Fruit fly (Drosophila melanogaster) whole organism, embryonic: Measurements from ENCODE around the gene CARPA.

ENCODE experiments used
- Atf-2 ChIP-seq: fragments of 200-800 bp; sonication (Bioruptor generic); optimal IDR thresholded peaks from 2 replicates; lab custom pipeline; 2016; ENCODE audit warnings: missing biosample characterization, missing genetic modification characterization
- CG10366 ChIP-seq: fragments of 200-800 bp; sonication (Bioruptor generic); IDR thresholded peaks from 2 replicates; pipeline ENCODE4 v1.3.6; 2022; ENCODE audit warnings: missing biosample characterization, missing genetic modification characterization
- CG10431 ChIP-seq: fragments of 200-800 bp; sonication (Bioruptor generic); optimal IDR thresholded peaks from 3 replicates; lab custom pipeline; 2018; ENCODE audit warnings: missing biosample characterization, mild to moderate bottlenecking, missing genetic modification characterization
- CG10979 ChIP-seq: fragments of 200-800 bp; sonication (Bioruptor generic); optimal IDR thresholded peaks from 2 replicates; lab custom pipeline; 2018; ENCODE audit warnings: missing biosample characterization, mild to moderate bottlenecking, missing genetic modification characterization, moderate library complexity
- CG11504 ChIP-seq: fragments of 200-800 bp; sonication (Bioruptor generic); optimal IDR thresholded peaks from 3 replicates; lab custom pipeline; 2019; ENCODE audit warnings: missing biosample characterization, mild to moderate bottlenecking, missing genetic modification characterization, moderate library complexity
- CG12391 ChIP-seq: fragments of 200-800 bp; sonication (Bioruptor generic); optimal IDR thresholded peaks from 3 replicates; lab custom pipeline; 2018; ENCODE audit warnings: missing biosample characterization, mild to moderate bottlenecking, missing genetic modification characterization, moderate library complexity
- CG13894 ChIP-seq: fragments of 200-800 bp; sonication (Bioruptor generic); optimal IDR thresholded peaks from 3 replicates; lab custom pipeline; 2018; ENCODE audit warnings: missing biosample characterization, mild to moderate bottlenecking, missing genetic modification characterization, moderate library complexity
- CG15269 ChIP-seq: fragments of 200-800 bp; sonication (Bioruptor generic); optimal IDR thresholded peaks from 2 replicates; lab custom pipeline; 2018; ENCODE audit warnings: missing biosample characterization, mild to moderate bottlenecking, missing genetic modification characterization, moderate library complexity
- CG15601 ChIP-seq: fragments of 200-800 bp; sonication (Bioruptor generic); optimal IDR thresholded peaks from 3 replicates; lab custom pipeline; 2019; ENCODE audit warnings: missing biosample characterization, mild to moderate bottlenecking, missing genetic modification characterization, moderate library complexity
- CG1792 ChIP-seq: fragments of 200-800 bp; sonication (Bioruptor generic); optimal IDR thresholded peaks from 2 replicates; lab custom pipeline; 2016; ENCODE audit warnings: missing biosample characterization, missing genetic modification characterization
- CG18011 ChIP-seq: fragments of 200-800 bp; sonication (Bioruptor generic); optimal IDR thresholded peaks from 2 replicates; lab custom pipeline; 2017; ENCODE audit warnings: missing biosample characterization, missing genetic modification characterization, mild to moderate bottlenecking, moderate library complexity, missing genotype
- CG3163 ChIP-seq: fragments of 200-800 bp; sonication (Bioruptor generic); optimal IDR thresholded peaks from 3 replicates; lab custom pipeline; 2016; ENCODE audit warnings: missing biosample characterization, missing genetic modification characterization
- CG3726 ChIP-seq: fragments of 200-800 bp; sonication (Bioruptor generic); IDR thresholded peaks from 3 replicates; pipeline ENCODE4, ENCODE4 v1.3.6; 2022; ENCODE audit warnings: missing biosample characterization, missing genetic modification characterization
- CG3995 ChIP-seq: fragments of 200-800 bp; sonication (Bioruptor generic); optimal IDR thresholded peaks from 3 replicates; lab custom pipeline; 2016; ENCODE audit warnings: missing biosample characterization, missing genetic modification characterization
- CG6854 ChIP-seq: fragments of 200-800 bp; sonication (Bioruptor generic); optimal IDR thresholded peaks from 3 replicates; lab custom pipeline; 2017; ENCODE audit warnings: missing biosample characterization, mild to moderate bottlenecking, missing genetic modification characterization
- CG7271 ChIP-seq: fragments of 200-800 bp; sonication (Bioruptor generic); optimal IDR thresholded peaks from 2 replicates; lab custom pipeline; 2018; ENCODE audit warnings: missing biosample characterization, mild to moderate bottlenecking, missing genetic modification characterization, moderate library complexity
- CG8924 ChIP-seq: fragments of 200-800 bp; optimal IDR thresholded peaks from 3 replicates; lab custom pipeline; 2019; ENCODE audit warnings: missing biosample characterization, mild to moderate bottlenecking, missing genetic modification characterization, moderate library complexity
- CrebB ChIP-seq: fragments of 200-800 bp; sonication (Bioruptor generic); optimal IDR thresholded peaks from 3 replicates; lab custom pipeline; 2018; ENCODE audit warnings: missing biosample characterization, mild to moderate bottlenecking, missing genetic modification characterization
- D ChIP-seq, 2 experiments: fragments of 200-800 bp in 1 of 2; fragments of >200 bp in 1 of 2; sonication (Bioruptor generic) in 1 of 2; optimal IDR thresholded peaks; 2 replicates in 1 of 2; 3 replicates in 1 of 2; lab custom pipeline; 2017; ENCODE audit warnings: mild to moderate bottlenecking in 1 of 2, missing biosample characterization in 1 of 2, missing genetic modification characterization in 1 of 2, missing genetic modification reagents in 1 of 2
- Dfd ChIP-seq, 2 experiments: fragments of >200 bp; optimal IDR thresholded peaks; 2 replicates each; lab custom pipeline; 2017; ENCODE audit warnings: missing biosample characterization in 2 of 2, missing genetic modification characterization in 2 of 2
- Ets65A ChIP-seq: fragments of 200-800 bp; sonication (Bioruptor generic); peaks from one replicate; lab custom pipeline; 2016; ENCODE audit warnings: missing biosample characterization, missing genetic modification characterization
- Hr39 ChIP-seq: fragments of >200 bp; optimal IDR thresholded peaks from 2 replicates; lab custom pipeline; 2017
- Hr51 ChIP-seq, 2 experiments: fragments of 200-800 bp; sonication (Bioruptor generic); optimal IDR thresholded peaks; 2 replicates in 1 of 2; 3 replicates in 1 of 2; lab custom pipeline; 2016 to 2018; ENCODE audit warnings: missing biosample characterization in 2 of 2, missing genetic modification characterization in 2 of 2, mild to moderate bottlenecking in 1 of 2, moderate library complexity in 1 of 2
- MESR4 ChIP-seq: fragments of 200-800 bp; sonication (Bioruptor generic); optimal IDR thresholded peaks from 2 replicates; lab custom pipeline; 2018; ENCODE audit warnings: missing biosample characterization, mild to moderate bottlenecking, missing genetic modification characterization, moderate library complexity
- Nf-YB ChIP-seq: fragments of 200-800 bp; sonication (Bioruptor generic); optimal IDR thresholded peaks from 3 replicates; lab custom pipeline; 2019; ENCODE audit warnings: missing biosample characterization, mild to moderate bottlenecking, missing genetic modification characterization, moderate library complexity
- Rx ChIP-seq: fragments of 200-800 bp; sonication (Bioruptor generic); IDR thresholded peaks from 2 replicates; pipeline ENCODE4 v1.3.6; 2022; ENCODE audit warnings: missing biosample characterization, missing genetic modification characterization
- Scr ChIP-seq: fragments of 200-800 bp; sonication (Bioruptor generic); IDR thresholded peaks from 2 replicates; pipeline ENCODE4 v1.3.6; 2022; ENCODE audit warnings: missing biosample characterization, missing genetic modification characterization; ENCODE audit not compliant: partially characterized antibody
- Sox100B ChIP-seq: fragments of 200-800 bp; sonication (Bioruptor generic); optimal IDR thresholded peaks from 3 replicates; lab custom pipeline; 2018; ENCODE audit warnings: missing biosample characterization, mild to moderate bottlenecking, missing genetic modification characterization
- Trl ChIP-seq, 3 experiments: fragments of >200 bp in 2 of 3; fragments of 200-800 bp in 1 of 3; sonication (Bioruptor generic) in 1 of 3; optimal IDR thresholded peaks; 2 replicates in 1 of 3; 3 replicates in 2 of 3; lab custom pipeline; 2016 to 2017; ENCODE audit warnings: missing biosample characterization in 1 of 3, missing genetic modification characterization in 1 of 3
- ab ChIP-seq: fragments of 200-800 bp; sonication (Bioruptor generic); optimal IDR thresholded peaks from 2 replicates; lab custom pipeline; 2016; ENCODE audit warnings: missing biosample characterization, missing genetic modification characterization
- amos ChIP-seq: fragments of 200-800 bp; sonication (Bioruptor generic); IDR thresholded peaks from 2 replicates; pipeline ENCODE4 v1.3.6; 2022; ENCODE audit warnings: missing biosample characterization, missing genetic modification characterization; ENCODE audit not compliant: partially characterized antibody
- cato ChIP-seq: fragments of 200-800 bp; sonication (Bioruptor generic); optimal IDR thresholded peaks from 2 replicates; lab custom pipeline; 2016; ENCODE audit warnings: missing biosample characterization, missing genetic modification characterization, borderline replicate concordance
- cg ChIP-seq: fragments of 200-800 bp; sonication (Bioruptor generic); optimal IDR thresholded peaks from 3 replicates; lab custom pipeline; 2019; ENCODE audit warnings: missing biosample characterization, mild to moderate bottlenecking, missing genetic modification characterization, moderate library complexity
- dimm ChIP-seq: fragments of 200-800 bp; sonication (Bioruptor generic); IDR thresholded peaks from 2 replicates; pipeline ENCODE4 v1.3.6; 2022; ENCODE audit warnings: missing biosample characterization, missing genetic modification characterization
- en ChIP-seq: fragments of 200-800 bp; sonication (Bioruptor generic); optimal IDR thresholded peaks from 2 replicates; lab custom pipeline; 2016; ENCODE audit warnings: missing biosample characterization, missing genetic modification characterization
- esg ChIP-seq: fragments of 200-800 bp; sonication (Bioruptor generic); conservative IDR thresholded peaks from 2 replicates; pipeline ENCODE4 v1.3.6; 2022; ENCODE audit warnings: missing biosample characterization, missing genetic modification characterization
- fru ChIP-seq: fragments of >200 bp; optimal IDR thresholded peaks from 2 replicates; lab custom pipeline; 2017
- jumu ChIP-seq: fragments of 200-800 bp; sonication (Bioruptor generic); optimal IDR thresholded peaks from 3 replicates; lab custom pipeline; 2016; ENCODE audit warnings: missing biosample characterization, missing genetic modification characterization
- ken ChIP-seq: fragments of 200-800 bp; sonication (Bioruptor generic); IDR thresholded peaks from 3 replicates; pipeline ENCODE4 v1.3.6; 2022; ENCODE audit warnings: missing biosample characterization, missing genetic modification characterization
- kni ChIP-seq: fragments of 200-800 bp; sonication (Bioruptor generic); optimal IDR thresholded peaks from 3 replicates; lab custom pipeline; 2017; ENCODE audit warnings: mild to moderate bottlenecking, missing biosample characterization, missing genetic modification reagents, missing genetic modification characterization
- pita ChIP-seq: fragments of 200-800 bp; sonication (Bioruptor generic); optimal IDR thresholded peaks from 2 replicates; lab custom pipeline; 2017; ENCODE audit warnings: missing biosample characterization, mild to moderate bottlenecking, missing genetic modification characterization
- pum ChIP-seq: fragments of 200-800 bp; sonication (Bioruptor generic); optimal IDR thresholded peaks from 2 replicates; lab custom pipeline; 2016; ENCODE audit warnings: missing biosample characterization, missing genetic modification characterization
- schlank ChIP-seq: fragments of 200-800 bp; sonication (Bioruptor generic); optimal IDR thresholded peaks from 2 replicates; lab custom pipeline; 2018; ENCODE audit warnings: missing biosample characterization, mild to moderate bottlenecking, missing genetic modification characterization
- sens ChIP-seq: fragments of 200-800 bp; sonication (Bioruptor generic); peaks from one replicate; lab custom pipeline; 2016; ENCODE audit warnings: missing biosample characterization, missing genetic modification characterization
- slou ChIP-seq: fragments of 200-800 bp; sonication (Bioruptor generic); optimal IDR thresholded peaks from 3 replicates; lab custom pipeline; 2016; ENCODE audit warnings: missing biosample characterization, missing genetic modification characterization
- tgo ChIP-seq: fragments of 200-800 bp; sonication (Bioruptor generic); IDR thresholded peaks from 3 replicates; pipeline ENCODE4 v1.3.6; 2022; ENCODE audit warnings: missing biosample characterization, missing genetic modification characterization
- tio ChIP-seq: fragments of 200-800 bp; sonication (Bioruptor generic); optimal IDR thresholded peaks from 2 replicates; lab custom pipeline; 2017; ENCODE audit warnings: missing biosample characterization, missing genetic modification characterization, inconsistent platforms
- tup ChIP-seq: fragments of 200-800 bp; sonication (Bioruptor generic); optimal IDR thresholded peaks from 2 replicates; lab custom pipeline; 2016; ENCODE audit warnings: missing biosample characterization, mild to moderate bottlenecking, missing genetic modification characterization, moderate library complexity
- usp ChIP-seq: fragments of >200 bp; optimal IDR thresholded peaks from 2 replicates; lab custom pipeline; 2017; ENCODE audit warnings: missing biosample characterization, missing genetic modification characterization

CARPA gene

dm6 chrX:7891596-7892538 lies 65.9 kb downstream of the CARPA start, which contains the start of gene Nek2 (continued):
- TF ChIP-seq Hr39 (lab: Kevin White, UChicago) (no peak), sens (peak; percentile 11), tio (GFP tag; lab: Kevin White, UChicago) (no peak), CG18011 (GFP tag; lab: Kevin White, UChicago) (no peak), CrebB (tag; lab: Kevin White, UChicago) (no peak), cato (GFP tag; lab: Kevin White, UChicago) (no peak), CG3163 (GFP tag; lab: Kevin White, UChicago) (no peak), CG8924 (tag; lab: Kevin White, UChicago) (no peak), dimm (GFP tag; lab: Robert Waterston, UW) (no peak), en (GFP tag; lab: Kevin White, UChicago) (no peak), CG6854 (GFP tag; lab: Kevin White, UChicago) (no peak), tup (no peak), kni (GFP tag; lab: Kevin White, UChicago) (peak; percentile 25), tgo (GFP tag; lab: Robert Waterston, UW) (no peak), fru (lab: Kevin White, UChicago) (no peak), jumu (GFP tag; lab: Kevin White, UChicago) (no peak), Sox100B (GFP tag; lab: Kevin White, UChicago) (no peak), Nf-YB (GFP tag; lab: Kevin White, UChicago) (no peak), Ets65A (GFP tag; lab: Kevin White, UChicago) (no peak), cg (GFP tag; lab: Kevin White, UChicago) (no peak), ab (GFP tag; lab: Kevin White, UChicago) (no peak), CG1792 (no peak), usp (GFP tag; lab: Kevin White, UChicago) (no peak), CG10979 (tag; lab: Kevin White, UChicago) (no peak), CG11504 (tag; lab: Kevin White, UChicago) (no peak), pita (GFP tag; lab: Kevin White, UChicago) (no peak), CG10431 (GFP tag; lab: Kevin White, UChicago) (no peak), D (optimal IDR thresholded peaks at IDR 0.05; lab: Kevin White, UChicago) (peak; percentile 66), D (GFP tag; optimal IDR thresholded peaks at IDR 0.05; lab: Kevin White, UChicago) (no peak), CG10366 (GFP tag; lab: Robert Waterston, UW) (no peak), CG3726 (GFP tag; lab: Robert Waterston, UW) (no peak), Hr51 (GFP tag; optimal IDR thresholded peaks at IDR 0.05; lab: Kevin White, UChicago) (no peak), slou (GFP tag; lab: Kevin White, UChicago) (no peak), pum (GFP tag; lab: Kevin White, UChicago) (no peak), Dfd (GFP tag; optimal IDR thresholded peaks at IDR 0.05; lab: Kevin White, UChicago) (no peak), Scr (GFP tag; lab: Robert Waterston, UW) (no peak), CG13894 (tag; lab: Kevin White, UChicago) (no peak), schlank (tag; lab: Kevin White, UChicago) (no peak), CG15601 (tag; lab: Kevin White, UChicago) (no peak), CG12391 (tag; lab: Kevin White, UChicago) (peak; percentile 37), CG7271 (no peak), ken (GFP tag; lab: Robert Waterston, UW) (no peak), amos (GFP tag; lab: Robert Waterston, UW) (no peak), Atf-2 (GFP tag; lab: Kevin White, UChicago) (no peak), CG15269 (tag; lab: Kevin White, UChicago) (no peak), Trl (optimal IDR thresholded peaks at IDR 0.05; lab: Kevin White, UChicago) (peak in 1 of 2 experiments; percentile 57), Trl (GFP tag; optimal IDR thresholded peaks at IDR 0.05; lab: Kevin White, UChicago) (no peak), CG3995 (GFP tag; lab: Kevin White, UChicago) (no peak), MESR4 (no peak), Rx (GFP tag; lab: Robert Waterston, UW) (0 out of 2 replicates have a peak, but pooled peaks have one; percentile 3), esg (GFP tag; lab: Robert Waterston, UW) (no peak)
